Fruit fly (Drosophila melanogaster): ENCODE data around the gene Sfp24Ba.

Gene Sfp24Ba

DNA sequence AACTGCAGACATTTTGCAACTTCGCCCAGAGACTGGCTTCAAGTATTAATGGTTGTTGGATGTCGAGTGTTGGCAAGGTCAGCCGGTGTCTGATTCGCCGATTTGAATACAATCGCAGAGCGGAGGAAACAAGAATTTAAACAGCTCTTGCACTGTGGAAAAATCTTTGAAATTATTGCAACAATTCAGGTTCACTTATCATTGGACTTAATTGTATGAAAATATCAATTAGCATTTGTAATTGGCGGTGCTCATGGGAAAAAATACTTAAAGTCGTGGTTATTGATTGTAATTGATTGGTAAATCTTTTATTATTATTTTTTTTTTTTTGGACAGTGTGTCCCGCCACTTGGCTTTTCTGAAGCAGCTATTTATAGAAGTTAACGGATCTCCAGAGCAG, 38.9 kb downstream of the Sfp24Ba start (continued):
- TF ChIP-seq CG18599 (GFP tag; optimal IDR thresholded peaks at IDR 0.05) (peak; percentile 28), CG10209 (GFP tag; optimal IDR thresholded peaks at IDR 0.05) (no peak), CG4404 (GFP tag; IDR thresholded peaks at IDR 0.05) (0 out of 2 replicates have a peak, but pooled peaks have one; percentile 19), nmo (GFP tag; optimal IDR thresholded peaks at IDR 0.05) (no peak), bigmax (GFP tag; optimal IDR thresholded peaks at IDR 0.05) (no peak), CG3163 (GFP tag; optimal IDR thresholded peaks at IDR 0.05) (no peak), luna (GFP tag; optimal IDR thresholded peaks at IDR 0.05) (no peak), C15 (GFP tag; IDR thresholded peaks at IDR 0.05) (no peak), Dek (tag; optimal IDR thresholded peaks at IDR 0.05) (no peak), pnt (GFP tag; optimal IDR thresholded peaks at IDR 0.05) (no peak), CG10274 (GFP tag; optimal IDR thresholded peaks at IDR 0.05) (no peak), tx (GFP tag; optimal IDR thresholded peaks at IDR 0.05) (no peak), cato (GFP tag; optimal IDR thresholded peaks at IDR 0.05; ENCODE audit: borderline replicate concordance) (no peak), zen2 (GFP tag; IDR thresholded peaks at IDR 0.05; ENCODE audit: partially characterized antibody) (no peak), CG6791 (GFP tag; IDR thresholded peaks at IDR 0.05; ENCODE audit: partially characterized antibody) (no peak), Mrtf (GFP tag; IDR thresholded peaks at IDR 0.05) (0 out of 3 replicates have a peak, but pooled peaks have one; percentile 25), CG17328 (GFP tag; IDR thresholded peaks at IDR 0.05) (no peak), NC2β (GFP tag; optimal IDR thresholded peaks at IDR 0.05) (no peak), sna (GFP tag; IDR thresholded peaks at IDR 0.05; ENCODE audit: partially characterized antibody) (no peak), stc (GFP tag; IDR thresholded peaks at IDR 0.05) (0 out of 2 replicates have a peak, but pooled peaks have one; percentile 6), sqz (GFP tag; optimal IDR thresholded peaks at IDR 0.05) (no peak), onecut (GFP tag; IDR thresholded peaks at IDR 0.05) (no peak), MBD-R2 (GFP tag; IDR thresholded peaks at IDR 0.05) (peak; percentile 29; the same call in 1 of the 2 replicates), z (GFP tag; IDR thresholded peaks at IDR 0.05) (no peak), slbo (GFP tag; IDR thresholded peaks at IDR 0.05) (peak; percentile 75), Mes4 (GFP tag; optimal IDR thresholded peaks at IDR 0.05) (no peak), CG12236 (GFP tag; optimal IDR thresholded peaks at IDR 0.05) (no peak), CHES-1-like (GFP tag; optimal IDR thresholded peaks at IDR 0.05) (no peak), gcm (GFP tag; optimal IDR thresholded peaks at IDR 0.05) (no peak), dimm (GFP tag; IDR thresholded peaks at IDR 0.05) (no peak), CG2889 (GFP tag; IDR thresholded peaks at IDR 0.05) (no peak), grn (GFP tag; optimal IDR thresholded peaks at IDR 0.05) (no peak), CG12299 (tag; optimal IDR thresholded peaks at IDR 0.05) (no peak), HLH3B (GFP tag; IDR thresholded peaks at IDR 0.05) (no peak), Eip74EF (GFP tag; optimal IDR thresholded peaks at IDR 0.05) (no peak), twi (tag; optimal IDR thresholded peaks at IDR 0.05) (no peak), kah (GFP tag; optimal IDR thresholded peaks at IDR 0.05) (no peak), CG5245 (GFP tag; optimal IDR thresholded peaks at IDR 0.05) (no peak), CG14667 (GFP tag; IDR thresholded peaks at IDR 0.05) (no peak), chif (GFP tag; optimal IDR thresholded peaks at IDR 0.05) (no peak), CG2678 (tag; optimal IDR thresholded peaks at IDR 0.05) (peak; percentile 50), CG15696 (tag; optimal IDR thresholded peaks at IDR 0.05) (no peak)

DNA sequence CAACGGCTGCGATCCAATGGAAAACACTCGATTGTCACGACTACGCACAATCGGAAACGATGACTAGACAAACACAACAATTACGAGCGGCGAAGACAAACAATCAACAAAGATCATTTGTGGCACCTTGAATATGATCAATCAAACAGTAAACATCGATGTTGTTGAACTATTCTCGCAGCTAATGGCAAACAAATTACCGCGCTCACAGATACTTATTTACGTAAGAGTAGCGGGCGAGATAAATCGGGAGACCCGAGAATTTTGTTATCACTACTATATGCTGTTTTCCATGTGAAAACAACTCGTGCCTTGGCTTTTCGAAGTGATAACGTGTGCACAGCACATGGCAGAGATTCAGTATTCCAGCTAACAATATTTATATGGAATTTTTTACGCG, 39.5 kb downstream of the Sfp24Ba start:
- TF ChIP-seq CG17328 (GFP tag; IDR thresholded peaks at IDR 0.05): peak; percentile 63
- TF ChIP-seq Atf6 (GFP tag; IDR thresholded peaks at IDR 0.05): peak; percentile 60
- peak; percentile 64 for TF ChIP-seq stwl (tag; optimal IDR thresholded peaks at IDR 0.05)
- TF ChIP-seq otp (GFP tag; IDR thresholded peaks at IDR 0.05): peak; percentile 87
- TF ChIP-seq dimm (GFP tag; IDR thresholded peaks at IDR 0.05): no peak
- peak; percentile 10 for TF ChIP-seq ab (GFP tag; optimal IDR thresholded peaks at IDR 0.05)
- TF ChIP-seq unc-4 (GFP tag; IDR thresholded peaks at IDR 0.05; ENCODE audit: partially characterized antibody): no peak
- TF ChIP-seq Meics (GFP tag; optimal IDR thresholded peaks at IDR 0.05): peak; percentile 79
- TF ChIP-seq CG1024 (GFP tag; IDR thresholded peaks at IDR 0.05): peak; percentile 38; the same call in 1 of the 2 replicates
- peak; percentile 86 for TF ChIP-seq Mad (GFP tag; optimal IDR thresholded peaks at IDR 0.05)
- peak; percentile 78 for TF ChIP-seq CG6854 (GFP tag; optimal IDR thresholded peaks at IDR 0.05)
- TF ChIP-seq en (GFP tag; optimal IDR thresholded peaks at IDR 0.05): peak; percentile 33
- TF ChIP-seq NfI (GFP tag; optimal IDR thresholded peaks at IDR 0.05): peak; percentile 30
- peak; percentile 43 for TF ChIP-seq CG9437 (GFP tag; optimal IDR thresholded peaks at IDR 0.05)
